Worm (Caenorhabditis elegans) whole organism, late embryonic: ENCODE results near the gene lep-2.

Experiments used
- ama-1 ChIP-seq: fragments of 150-350 bp; optimal IDR thresholded peaks from 2 replicates; lab custom pipeline; 2014
- ceh-24 ChIP-seq: sonication (generic microtip); optimal IDR thresholded peaks from 2 replicates; lab custom pipeline; 2016; ENCODE audit warnings: mild to moderate bottlenecking, missing genetic modification characterization, missing compliant biosample characterization
- dmd-4 ChIP-seq: sonication (generic microtip); optimal IDR thresholded peaks from 2 replicates; lab custom pipeline; 2016; ENCODE audit warnings: borderline replicate concordance, missing genetic modification characterization, missing compliant biosample characterization
- elt-2 ChIP-seq: sonication (generic microtip); optimal IDR thresholded peaks from 2 replicates; lab custom pipeline; 2016; ENCODE audit warnings: missing genetic modification reagents, missing genetic modification characterization, missing compliant biosample characterization
- elt-4 ChIP-seq: sonication (generic microtip); optimal IDR thresholded peaks from 2 replicates; lab custom pipeline; 2016; ENCODE audit warnings: missing genetic modification characterization, missing compliant biosample characterization
- fkh-10 ChIP-seq: fragments of 150-350 bp; optimal IDR thresholded peaks from 2 replicates; lab custom pipeline; 2014; ENCODE audit warnings: missing biosample characterization, missing genetic modification reagents, missing genetic modification characterization
- lim-6 ChIP-seq: sonication (generic microtip); optimal IDR thresholded peaks from 2 replicates; lab custom pipeline; 2016; ENCODE audit warnings: missing genetic modification characterization, missing compliant biosample characterization
- lin-11 ChIP-seq: fragments of 200-800 bp; sonication (Bioruptor generic); optimal IDR thresholded peaks from 2 replicates; lab custom pipeline; 2018; ENCODE audit warnings: mild to moderate bottlenecking, missing genetic modification characterization, missing compliant biosample characterization
- pha-4 ChIP-seq: fragments of 150-350 bp; optimal IDR thresholded peaks from 2 replicates; lab custom pipeline; 2018; ENCODE audit warnings: missing biosample characterization, missing genetic modification reagents, missing genetic modification characterization
- sox-4 ChIP-seq: sonication (generic microtip); optimal IDR thresholded peaks from 2 replicates; lab custom pipeline; 2017; ENCODE audit warnings: mild to moderate bottlenecking, missing genetic modification characterization, inconsistent platforms, missing compliant biosample characterization

DNA sequence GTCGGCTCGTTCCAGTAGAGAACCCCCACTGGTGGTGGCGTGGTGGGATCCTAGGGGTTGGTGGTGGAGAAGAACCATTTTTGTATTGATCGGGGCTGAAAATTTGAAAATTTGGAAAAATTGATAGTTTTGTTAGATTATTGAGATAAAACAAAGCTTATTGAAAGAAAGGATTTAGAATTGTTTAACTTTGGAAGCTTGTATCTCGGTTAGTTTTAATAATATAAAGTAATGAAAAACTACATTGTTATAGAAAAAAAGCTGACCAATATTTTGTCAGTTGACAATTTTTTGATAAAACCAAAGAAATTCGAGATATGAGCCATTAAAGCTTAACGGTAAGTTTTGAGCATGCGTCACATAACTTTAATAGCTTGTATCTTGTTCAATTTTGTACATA lies 37.9 kb downstream of the lep-2 start, which contains the start of gene abhd-14:
- TF ChIP-seq fkh-10 (GFP tag; lab: Kevin White, UChicago) (no peak), pha-4 (tag; lab: Kevin White, UChicago) (no peak), elt-2 (no peak), lim-6 (no peak), ama-1 (lab: Kevin White, UChicago) (no peak), elt-4 (no peak), lin-11 (no peak), sox-4 (tag; lab: Kevin White, UChicago) (no peak), dmd-4 (tag; lab: Kevin White, UChicago) (no peak), ceh-24 (tag; lab: Kevin White, UChicago) (no peak)
